Fruit fly (Drosophila melanogaster) whole organism: ENCODE results near the gene CG9961.

ENCODE experiments used
- CG8478 ChIP-seq: fragments of >200 bp; optimal IDR thresholded peaks from 2 replicates; lab custom pipeline; 2018; ENCODE audit warnings: inconsistent platforms
- Dll ChIP-seq: fragments of >200 bp; optimal IDR thresholded peaks from 2 replicates; lab custom pipeline; 2017
- EcR ChIP-seq, 2 experiments: fragments of >200 bp; optimal IDR thresholded peaks; 2 replicates each; lab custom pipeline; 2017; ENCODE audit warnings: missing biosample characterization in 2 of 2, missing genetic modification characterization in 2 of 2, missing genetic modification reagents in 2 of 2
- pan ChIP-seq: fragments of >200 bp; optimal IDR thresholded peaks from 2 replicates; lab custom pipeline; 2017
- psq ChIP-seq: fragments of >200 bp; optimal IDR thresholded peaks from 2 replicates; lab custom pipeline; 2017
- usp ChIP-seq: fragments of >200 bp; optimal IDR thresholded peaks from 2 replicates; lab custom pipeline; 2017; ENCODE audit warnings: missing biosample characterization, missing genetic modification characterization, mixed read lengths

The CG9961 gene

DNA sequence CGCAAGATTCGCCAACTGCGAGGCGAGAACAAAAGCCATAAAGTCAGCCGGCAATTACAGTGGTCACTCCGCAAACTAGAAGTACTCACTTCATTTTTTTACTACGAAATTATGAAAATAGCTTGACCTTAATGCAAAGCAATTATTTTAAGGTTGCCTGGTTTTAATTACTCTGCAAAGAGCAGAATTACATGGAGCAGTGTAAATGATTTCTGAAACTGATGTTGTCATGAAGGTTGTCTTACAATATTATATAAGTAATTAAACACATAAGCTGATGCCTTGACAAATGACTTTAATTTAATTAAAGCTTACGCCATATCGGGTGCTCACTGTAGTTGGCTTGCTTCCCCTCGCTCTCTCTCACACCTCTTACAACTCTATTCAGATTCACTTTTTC is 10.5 kb downstream of the CG9961 start:
- no peak for TF ChIP-seq pan (lab: Kevin White, UChicago)
- TF ChIP-seq CG8478 (lab: Kevin White, UChicago): no peak
- no peak for TF ChIP-seq usp (GFP tag; lab: Kevin White, UChicago)
- TF ChIP-seq Dll (lab: Kevin White, UChicago): no peak
- no peak for TF ChIP-seq psq (lab: Kevin White, UChicago)
- no peak for TF ChIP-seq EcR (GFP tag; optimal IDR thresholded peaks at IDR 0.05; lab: Kevin White, UChicago)

DNA sequence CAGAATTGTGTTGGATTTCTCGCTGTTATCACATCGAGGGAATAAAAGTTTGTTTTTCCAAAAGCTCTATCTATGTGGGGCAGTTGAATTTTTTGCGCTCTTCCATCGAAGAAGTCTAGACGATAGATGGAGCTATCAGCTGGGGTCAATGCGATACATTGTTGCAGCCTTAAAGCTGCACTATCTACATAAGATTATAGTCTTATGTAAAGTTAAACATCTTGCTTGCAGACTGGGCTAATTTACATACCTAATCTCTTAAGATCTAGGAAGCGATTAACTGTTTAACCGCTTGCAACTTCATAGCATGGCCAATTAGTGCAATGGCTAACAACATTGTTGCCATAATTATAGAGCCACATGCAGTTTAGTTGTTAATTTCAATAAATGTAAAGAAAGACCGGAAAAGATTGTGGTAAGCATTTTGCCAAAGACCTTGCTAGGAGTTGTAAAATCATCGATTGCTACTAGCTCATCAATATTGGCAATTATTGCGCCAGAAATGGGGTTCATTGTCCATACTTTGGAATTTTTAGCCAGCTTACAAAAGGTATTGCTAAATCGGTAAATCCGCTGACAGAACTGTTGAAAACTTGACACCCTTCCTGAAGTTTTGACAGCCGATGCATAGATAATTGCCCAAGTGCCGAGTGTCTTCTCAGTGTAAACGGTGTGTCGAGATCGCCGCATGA is 12.4 kb downstream of the CG9961 start:
- TF ChIP-seq usp (GFP tag; lab: Kevin White, UChicago): no peak
- TF ChIP-seq EcR (GFP tag; optimal IDR thresholded peaks at IDR 0.05; lab: Kevin White, UChicago): no peak
- no peak for TF ChIP-seq pan (lab: Kevin White, UChicago)
- TF ChIP-seq Dll (lab: Kevin White, UChicago): no peak
- no peak for TF ChIP-seq CG8478 (lab: Kevin White, UChicago)
- TF ChIP-seq psq (lab: Kevin White, UChicago): no peak

- no peak for TF ChIP-seq EcR (GFP tag; optimal IDR thresholded peaks at IDR 0.05; lab: Kevin White, UChicago)
These were observed 13.2 kb downstream of the CG9961 start for dm6 chr2L:2731370-2732138.

DNA sequence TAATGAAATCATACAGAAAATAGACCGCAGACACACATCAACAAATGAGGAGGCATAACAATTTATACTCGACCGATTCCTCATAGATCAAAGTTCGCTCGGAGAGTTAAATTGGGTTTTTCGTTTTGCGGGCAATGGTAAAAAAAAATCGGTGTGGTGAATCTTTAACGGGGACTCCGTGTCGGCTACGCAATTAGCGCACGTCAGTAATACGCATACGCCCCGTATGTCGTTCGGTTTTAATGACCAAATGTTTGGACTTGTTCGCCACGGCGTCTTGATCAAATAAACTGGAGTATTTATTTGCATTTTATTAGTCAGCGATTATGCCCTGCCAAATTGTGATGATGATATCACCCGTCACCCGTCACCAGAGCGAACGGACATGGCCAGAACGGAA is 14.0 kb downstream of the CG9961 start:
- TF ChIP-seq pan (lab: Kevin White, UChicago): no peak
- no peak for TF ChIP-seq CG8478 (lab: Kevin White, UChicago)
- TF ChIP-seq usp (GFP tag; lab: Kevin White, UChicago): no peak
- no peak for TF ChIP-seq psq (lab: Kevin White, UChicago)
- no peak for TF ChIP-seq EcR (GFP tag; optimal IDR thresholded peaks at IDR 0.05; lab: Kevin White, UChicago)
- no peak for TF ChIP-seq Dll (lab: Kevin White, UChicago)

DNA sequence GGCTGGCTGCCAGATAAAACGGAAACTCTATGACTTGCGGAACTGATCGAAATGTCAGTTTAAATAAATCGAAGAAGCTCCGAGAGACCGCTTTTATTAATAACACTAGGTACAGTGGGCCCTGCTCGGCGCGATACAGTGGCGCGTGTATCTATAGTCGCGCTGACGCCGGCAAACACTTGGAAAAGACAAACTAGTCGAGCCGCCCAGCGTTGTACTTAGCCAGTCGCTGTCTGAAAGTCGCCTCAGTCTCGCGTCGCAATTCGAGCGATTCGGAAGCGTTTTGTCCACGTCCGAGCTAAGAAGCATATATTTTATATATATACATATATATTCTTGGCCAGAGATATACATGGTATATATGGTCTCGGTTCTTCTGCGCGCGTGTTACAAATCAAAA is 14.9 kb downstream of the CG9961 start:
- TF ChIP-seq Dll (lab: Kevin White, UChicago) (no peak), pan (lab: Kevin White, UChicago) (no peak)

DNA sequence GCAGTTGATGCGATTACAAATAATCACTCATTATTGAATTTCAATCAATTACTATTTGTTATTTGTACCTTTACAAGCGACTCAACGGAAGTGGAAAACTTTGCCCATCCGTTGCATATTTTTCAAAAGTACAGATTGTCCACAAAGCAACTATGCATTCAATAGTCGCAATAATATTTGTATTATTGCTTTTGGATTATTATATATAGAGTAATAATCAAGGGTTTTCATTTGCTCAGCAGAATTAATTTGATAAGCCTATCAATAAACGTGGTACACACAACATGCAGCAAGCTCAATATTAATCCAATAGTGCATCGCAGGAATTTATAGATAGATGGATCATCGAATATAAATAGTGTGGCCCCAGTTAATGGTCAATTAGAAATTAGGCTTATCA is 16.2 kb downstream of the CG9961 start:
- TF ChIP-seq EcR (GFP tag; optimal IDR thresholded peaks at IDR 0.05; lab: Kevin White, UChicago): no peak
- TF ChIP-seq usp (GFP tag; lab: Kevin White, UChicago): no peak
- TF ChIP-seq Dll (lab: Kevin White, UChicago): no peak
- no peak for TF ChIP-seq CG8478 (lab: Kevin White, UChicago)
- no peak for TF ChIP-seq psq (lab: Kevin White, UChicago)
- no peak for TF ChIP-seq pan (lab: Kevin White, UChicago)

- TF ChIP-seq pan (lab: Kevin White, UChicago) (no peak), CG8478 (lab: Kevin White, UChicago) (no peak), EcR (GFP tag; optimal IDR thresholded peaks at IDR 0.05; lab: Kevin White, UChicago) (no peak)
These were observed 16.9 kb downstream of the CG9961 start for dm6 chr2L:2727812-2728211.

dm6 chr2L:2727364-2727763 is 17.4 kb downstream of the CG9961 start:
- no peak for TF ChIP-seq CG8478 (lab: Kevin White, UChicago)
- no peak for TF ChIP-seq usp (GFP tag; lab: Kevin White, UChicago)

DNA sequence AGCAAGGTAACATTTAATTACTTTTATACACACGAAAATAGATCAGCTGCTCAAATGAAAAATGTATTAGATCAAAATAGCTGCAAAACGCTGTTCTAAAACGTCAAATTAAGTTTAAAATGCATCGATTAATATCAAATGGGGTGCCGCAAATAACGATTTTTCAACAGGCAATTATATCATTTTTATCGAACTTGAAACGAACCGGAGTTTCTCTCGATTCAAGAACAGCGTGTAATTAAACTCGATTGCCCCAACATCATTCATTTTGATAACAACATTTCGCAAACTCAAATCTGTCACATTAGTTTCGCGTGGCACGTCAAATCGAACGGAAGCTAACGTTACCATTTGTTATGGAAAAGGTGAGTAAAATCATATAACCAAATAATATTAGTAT is 19.4 kb downstream of the CG9961 start, which contains the start of gene CG31689:
Gene CG31689 (plus strand): TSS at position 301 of the 400 bp plus-strand sequence.
- TF ChIP-seq Dll (lab: Kevin White, UChicago) (no peak), EcR (GFP tag; optimal IDR thresholded peaks at IDR 0.05; lab: Kevin White, UChicago) (no peak), psq (lab: Kevin White, UChicago) (no peak), CG8478 (lab: Kevin White, UChicago) (no peak), pan (lab: Kevin White, UChicago) (no peak), usp (GFP tag; lab: Kevin White, UChicago) (no peak)

dm6 chr2L:2724459-2724858 is 20.3 kb downstream of the CG9961 start:
- TF ChIP-seq pan (lab: Kevin White, UChicago): no peak
- TF ChIP-seq CG8478 (lab: Kevin White, UChicago): no peak
- TF ChIP-seq Dll (lab: Kevin White, UChicago): no peak
- no peak for TF ChIP-seq usp (GFP tag; lab: Kevin White, UChicago)
- no peak for TF ChIP-seq EcR (GFP tag; optimal IDR thresholded peaks at IDR 0.05; lab: Kevin White, UChicago)
- no peak for TF ChIP-seq psq (lab: Kevin White, UChicago)

- TF ChIP-seq EcR (GFP tag; optimal IDR thresholded peaks at IDR 0.05; lab: Kevin White, UChicago) (no peak), CG8478 (lab: Kevin White, UChicago) (no peak), psq (lab: Kevin White, UChicago) (no peak), usp (GFP tag; lab: Kevin White, UChicago) (no peak), Dll (lab: Kevin White, UChicago) (no peak), pan (lab: Kevin White, UChicago) (no peak)
These were observed 21.6 kb downstream of the CG9961 start for dm6 chr2L:2723100-2723499.

- TF ChIP-seq psq (lab: Kevin White, UChicago) (no peak), pan (lab: Kevin White, UChicago) (no peak), usp (GFP tag; lab: Kevin White, UChicago) (no peak), Dll (lab: Kevin White, UChicago) (no peak), CG8478 (lab: Kevin White, UChicago) (no peak), EcR (GFP tag; optimal IDR thresholded peaks at IDR 0.05; lab: Kevin White, UChicago) (no peak)
These were observed 23.4 kb downstream of the CG9961 start for dm6 chr2L:2721317-2721716.
